Fruit fly (Drosophila melanogaster) whole organism: Measurements from ENCODE around the gene Traf6.

ENCODE experiments used
- CG8478 ChIP-seq: fragments of >200 bp; optimal IDR thresholded peaks from 2 replicates; lab custom pipeline; 2018; ENCODE audit warnings: inconsistent platforms
- pan ChIP-seq: fragments of >200 bp; optimal IDR thresholded peaks from 2 replicates; lab custom pipeline; 2017
- psq ChIP-seq: fragments of >200 bp; optimal IDR thresholded peaks from 2 replicates; lab custom pipeline; 2017

dm6 chrX:8112715-8113114 lies 44.5 kb downstream of the Traf6 start:
- TF ChIP-seq CG8478, result no peak
- no peak for TF ChIP-seq psq (lab: Kevin White, UChicago)
- TF ChIP-seq pan (lab: Kevin White, UChicago), result no peak
